Worm (Caenorhabditis elegans): ENCODE results near the gene rab-14.

DNA sequence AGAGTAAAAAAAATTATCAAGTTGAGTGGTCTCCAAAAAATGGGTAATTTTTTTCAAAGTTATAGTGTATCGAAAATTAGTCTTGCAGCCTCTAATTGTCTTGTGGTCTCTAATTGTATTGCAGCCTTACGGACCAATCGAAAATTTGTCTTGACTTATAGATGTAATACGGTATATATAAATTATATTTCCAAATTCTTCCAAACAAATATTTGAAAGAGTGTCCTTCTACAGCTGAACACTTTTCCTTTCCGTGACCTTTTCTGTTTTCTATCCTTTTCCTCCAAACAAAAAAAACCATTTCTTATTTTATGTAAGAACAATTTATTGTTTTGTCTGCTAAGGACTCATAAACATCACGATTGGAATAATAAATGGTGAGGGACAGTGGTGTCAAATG is 34.2 kb upstream of the rab-14 start, which contains the start of gene K09E9.7:
- TF ChIP-seq ama-1 (optimal IDR thresholded peaks at IDR 0.05) (no peak), ceh-36 (tag; optimal IDR thresholded peaks at IDR 0.05) (no peak), pes-1 (GFP tag; IDR thresholded peaks at IDR 0.05) (no peak), B0310.2 (tag; optimal IDR thresholded peaks at IDR 0.05) (no peak), flt-1 (GFP tag; IDR thresholded peaks at IDR 0.05) (no peak), tbx-11 (GFP tag; IDR thresholded peaks at IDR 0.05) (no peak), tra-4 (tag; optimal IDR thresholded peaks at IDR 0.05) (no peak)

Measured in whole organism, early embryonic.